Worm (Caenorhabditis elegans): ENCODE data around the gene srx-60.

The srx-60 gene

ce11 chrV:7387755-7388154 is 12.9 kb upstream of the srx-60 start, which contains the start of gene C02H6.3:
Gene C02H6.3, minus strand, starts transcription at chrV:7387855.
- TF ChIP-seq dao-5 (tag; optimal IDR thresholded peaks at IDR 0.05) (no peak), W03F9.2 (tag; optimal IDR thresholded peaks at IDR 0.05) (no peak), him-1 (tag; optimal IDR thresholded peaks at IDR 0.05) (no peak)

ce11 chrV:7389771-7390170 is 10.9 kb upstream of the srx-60 start, which contains the start of gene C02H6.1:
Gene C02H6.1, minus strand, starts transcription at chrV:7389871.
- TF ChIP-seq dao-5 (tag; optimal IDR thresholded peaks at IDR 0.05) (no peak), W03F9.2 (tag; optimal IDR thresholded peaks at IDR 0.05) (no peak), him-1 (tag; optimal IDR thresholded peaks at IDR 0.05) (no peak)

ce11 chrV:7391933-7392332 is 8.8 kb upstream of the srx-60 start, which contains the start of gene fbxa-105:
Gene fbxa-105, minus strand, starts transcription at chrV:7392029.
- no peak for TF ChIP-seq W03F9.2 (tag; optimal IDR thresholded peaks at IDR 0.05)
- no peak for TF ChIP-seq him-1 (tag; optimal IDR thresholded peaks at IDR 0.05)
- no peak for TF ChIP-seq dao-5 (tag; optimal IDR thresholded peaks at IDR 0.05)

- TF ChIP-seq W03F9.2 (tag; optimal IDR thresholded peaks at IDR 0.05) (no peak), him-1 (tag; optimal IDR thresholded peaks at IDR 0.05) (no peak), dao-5 (tag; optimal IDR thresholded peaks at IDR 0.05) (no peak)
Observed at ce11 chrV:7395359-7395758, 5.3 kb upstream of the srx-60 start, which contains the start of gene srx-9. Gene srx-9, minus strand, starts transcription at chrV:7395459.

- no peak for TF ChIP-seq dao-5 (tag; optimal IDR thresholded peaks at IDR 0.05)
- TF ChIP-seq W03F9.2 (tag; optimal IDR thresholded peaks at IDR 0.05) = no peak
- no peak for TF ChIP-seq him-1 (tag; optimal IDR thresholded peaks at IDR 0.05)
Observed at ce11 chrV:7399202-7399601, 1.5 kb upstream of the srx-60 start, which contains the start of gene gst-41. Gene gst-41, minus strand, starts transcription at chrV:7399302.

- TF ChIP-seq him-1 (tag; optimal IDR thresholded peaks at IDR 0.05) (no peak), dao-5 (tag; optimal IDR thresholded peaks at IDR 0.05) (no peak), W03F9.2 (tag; optimal IDR thresholded peaks at IDR 0.05) (no peak)
Observed at ce11 chrV:7400095-7400494, 593 bp upstream of the srx-60 start, which contains the start of gene cnc-9. Gene cnc-9, minus strand, starts transcription at chrV:7400195.

ce11 chrV:7402355-7402754 is 1.7 kb downstream of the srx-60 start, which contains the start of gene srj-13:
Gene srj-13, plus strand, starts transcription at chrV:7402655.
- TF ChIP-seq him-1 (tag; optimal IDR thresholded peaks at IDR 0.05) (no peak), dao-5 (tag; optimal IDR thresholded peaks at IDR 0.05) (no peak)

DNA sequence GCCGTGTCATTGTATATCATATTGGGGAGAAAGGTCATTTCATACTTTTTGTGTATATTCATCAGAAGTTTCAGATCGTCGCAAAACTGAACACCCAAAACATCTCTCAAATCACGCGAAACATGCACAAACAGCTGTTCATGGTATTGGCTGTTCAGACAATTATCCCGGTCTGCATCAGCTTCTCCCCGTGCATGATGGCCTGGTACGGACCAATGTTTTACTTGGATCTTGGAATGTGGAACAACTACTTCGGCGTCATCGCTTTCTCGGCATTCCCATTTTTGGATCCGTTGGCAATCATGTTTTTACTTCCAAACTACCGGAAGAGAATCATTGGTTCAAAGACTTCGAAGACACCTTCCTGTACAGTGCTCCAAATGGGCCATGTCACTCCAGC is 2.8 kb downstream of the srx-60 start:
- no peak for TF ChIP-seq W03F9.2 (tag; optimal IDR thresholded peaks at IDR 0.05)
- no peak for TF ChIP-seq him-1 (tag; optimal IDR thresholded peaks at IDR 0.05)
- no peak for TF ChIP-seq dao-5 (tag; optimal IDR thresholded peaks at IDR 0.05)

DNA sequence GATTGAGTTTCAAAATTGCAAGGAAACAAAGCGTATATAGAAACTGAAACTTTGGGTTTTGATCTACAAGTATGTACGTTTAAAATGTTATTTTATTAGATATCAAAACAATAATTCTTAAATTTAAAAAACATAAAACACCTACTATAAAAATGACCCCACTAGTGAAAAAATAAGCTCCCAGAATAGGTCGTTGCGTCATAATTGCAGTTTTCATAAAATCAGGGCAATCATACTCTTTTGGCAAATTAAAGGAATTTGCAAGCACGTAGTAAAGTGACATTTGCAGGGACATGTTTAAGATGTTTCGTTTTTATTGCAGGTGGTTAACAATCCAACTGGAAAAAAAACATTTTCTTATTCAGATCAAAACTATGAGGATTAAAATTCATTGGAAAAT is 7.8 kb downstream of the srx-60 start, which contains the start of gene srt-6:
Gene srt-6, minus strand, starts transcription at position 295 of the 400 bp plus-strand sequence.
- TF ChIP-seq dao-5 (tag; optimal IDR thresholded peaks at IDR 0.05) = no peak

ce11 chrV:7409599-7409998 is 8.9 kb downstream of the srx-60 start, which contains the start of gene R13D7.2:
Gene R13D7.2, plus strand, starts transcription at chrV:7409899.
- TF ChIP-seq him-1 (tag; optimal IDR thresholded peaks at IDR 0.05) (no peak), W03F9.2 (tag; optimal IDR thresholded peaks at IDR 0.05) (no peak), dao-5 (tag; optimal IDR thresholded peaks at IDR 0.05) (no peak)

- TF ChIP-seq W03F9.2 (tag; optimal IDR thresholded peaks at IDR 0.05) = no peak
- no peak for TF ChIP-seq him-1 (tag; optimal IDR thresholded peaks at IDR 0.05)
- TF ChIP-seq dao-5 (tag; optimal IDR thresholded peaks at IDR 0.05) = no peak
Observed at ce11 chrV:7411695-7412094, 11.0 kb downstream of the srx-60 start, which contains the start of gene str-41. Gene str-41, plus strand, starts transcription at chrV:7411995.

- TF ChIP-seq dao-5 (tag; optimal IDR thresholded peaks at IDR 0.05) (no peak), him-1 (tag; optimal IDR thresholded peaks at IDR 0.05) (no peak)
Observed at ce11 chrV:7413107-7413774, 12.6 kb downstream of the srx-60 start, which contains the start of gene F18E3.11. Gene F18E3.11, plus strand, starts transcription at chrV:7413482.

ce11 chrV:7414909-7415308 is 14.2 kb downstream of the srx-60 start, which contains the start of gene F18E3.12:
Gene F18E3.12, plus strand, starts transcription at chrV:7414985.
- no peak for TF ChIP-seq dao-5 (tag; optimal IDR thresholded peaks at IDR 0.05)
- no peak for TF ChIP-seq W03F9.2 (tag; optimal IDR thresholded peaks at IDR 0.05)
- TF ChIP-seq him-1 (tag; optimal IDR thresholded peaks at IDR 0.05) = no peak

- TF ChIP-seq W03F9.2 (tag; optimal IDR thresholded peaks at IDR 0.05) = no peak
- TF ChIP-seq dao-5 (tag; optimal IDR thresholded peaks at IDR 0.05) = no peak
- no peak for TF ChIP-seq him-1 (tag; optimal IDR thresholded peaks at IDR 0.05)
Observed at ce11 chrV:7415780-7416428, 15.2 kb downstream of the srx-60 start, which contains the start of gene F18E3.13. Gene F18E3.13, plus strand, starts transcription at chrV:7416164.
